Worm (Caenorhabditis elegans) whole organism, L4 larva: Measurements from ENCODE around the gene W04G3.10.

Experiments
- F37D6.2 ChIP-seq: sonication (generic microtip); optimal IDR thresholded peaks from 2 replicates; lab custom pipeline; 2016; ENCODE audit warnings: mild to moderate bottlenecking, missing genetic modification characterization, missing compliant biosample characterization
- R02D3.7 ChIP-seq: fragments of 150-350 bp; sonication (generic microtip); optimal IDR thresholded peaks from 3 replicates; lab custom pipeline; 2014; ENCODE audit warnings: missing biosample characterization, missing genetic modification characterization
- T26A8.4 ChIP-seq: fragments of 200-800 bp; sonication (Bioruptor generic); IDR thresholded peaks from 2 replicates; pipeline ENCODE4 v1.3.6; 2022; ENCODE audit warnings: missing genetic modification characterization, missing compliant biosample characterization
- Y105C5A.15 ChIP-seq: fragments of 200-800 bp; sonication (Bioruptor generic); IDR thresholded peaks from 2 replicates; pipeline ENCODE4 v1.3.6; 2022; ENCODE audit warnings: missing genetic modification characterization, missing compliant biosample characterization
- Y5F2A.4 ChIP-seq: fragments of 200-800 bp; sonication (Bioruptor generic); optimal IDR thresholded peaks from 2 replicates; lab custom pipeline; 2018; ENCODE audit warnings: mild to moderate bottlenecking, missing genetic modification characterization, missing compliant biosample characterization
- ZK546.5 ChIP-seq, 2 experiments: sonication (generic microtip); optimal IDR thresholded peaks; 2 replicates each; lab custom pipeline; 2017; ENCODE audit warnings: missing biosample characterization in 2 of 2, missing genetic modification characterization in 2 of 2
- aha-1 ChIP-seq: fragments of 150-350 bp; peaks from one replicate; lab custom pipeline; 2014; ENCODE audit warnings: missing biosample characterization, missing genetic modification characterization
- ama-1 ChIP-seq: fragments of 150-350 bp; optimal IDR thresholded peaks from 2 replicates; lab custom pipeline; 2014; ENCODE audit warnings: inconsistent platforms, mixed read lengths
- ceh-28 ChIP-seq: fragments of 150-350 bp; optimal IDR thresholded peaks from 2 replicates; lab custom pipeline; 2014; ENCODE audit warnings: missing biosample characterization, missing genetic modification reagents, missing genetic modification characterization
- ceh-44 ChIP-seq: fragments of 200-800 bp; sonication (Bioruptor generic); IDR thresholded peaks from 2 replicates; pipeline ENCODE4 v1.3.6; 2022; ENCODE audit warnings: missing genetic modification reagents, missing genetic modification characterization, missing compliant biosample characterization
- daf-16 ChIP-seq, 3 experiments: sonication (generic microtip); optimal IDR thresholded peaks; 2 replicates each; lab custom pipeline; 2016 to 2017; ENCODE audit warnings: missing genetic modification characterization in 3 of 3, missing genetic modification reagents in 3 of 3, mild to moderate bottlenecking in 2 of 3, missing compliant biosample characterization in 2 of 3, missing biosample characterization in 1 of 3, moderate library complexity in 1 of 3
- dmd-6 ChIP-seq: fragments of 200-800 bp; sonication (Bioruptor generic); IDR thresholded peaks from 2 replicates; pipeline ENCODE4 v1.3.6; 2022; ENCODE audit warnings: missing genetic modification reagents, missing genetic modification characterization, missing compliant biosample characterization
- dve-1 ChIP-seq: sonication (generic microtip); optimal IDR thresholded peaks from 2 replicates; lab custom pipeline; 2017; ENCODE audit warnings: antibody characterized with exemption, mild to moderate bottlenecking, missing genetic modification characterization, missing compliant biosample characterization; ENCODE audit not compliant: insufficient read depth
- fkh-10 ChIP-seq: fragments of 150-350 bp; optimal IDR thresholded peaks from 2 replicates; lab custom pipeline; 2014; ENCODE audit warnings: missing biosample characterization, missing genetic modification reagents, missing genetic modification characterization
- gei-8 ChIP-seq: fragments of 200-800 bp; sonication (Bioruptor generic); optimal IDR thresholded peaks from 2 replicates; lab custom pipeline; 2018; ENCODE audit warnings: mild to moderate bottlenecking, missing genetic modification characterization, missing compliant biosample characterization
- hif-1 ChIP-seq, 2 experiments: sonication (generic microtip); optimal IDR thresholded peaks; 2 replicates each; lab custom pipeline; 2016 to 2017; ENCODE audit warnings: missing compliant biosample characterization in 2 of 2, missing genetic modification characterization in 2 of 2, missing genetic modification reagents in 2 of 2, missing genotype in 2 of 2, mild to moderate bottlenecking in 1 of 2
- hlh-11 ChIP-seq: fragments of 200-800 bp; sonication (Bioruptor generic); optimal IDR thresholded peaks from 2 replicates; lab custom pipeline; 2018; ENCODE audit warnings: mild to moderate bottlenecking, missing genetic modification characterization, missing compliant biosample characterization
- hlh-30 ChIP-seq: sonication (generic microtip); optimal IDR thresholded peaks from 2 replicates; lab custom pipeline; 2017; ENCODE audit warnings: antibody characterized with exemption, mild to moderate bottlenecking, missing genetic modification characterization, missing compliant biosample characterization; ENCODE audit not compliant: insufficient read depth
- hmg-1.1 ChIP-seq: fragments of 200-800 bp; sonication (Bioruptor generic); IDR thresholded peaks from 2 replicates; pipeline ENCODE4 v1.3.6; 2022; ENCODE audit warnings: missing genetic modification reagents, missing genetic modification characterization, missing compliant biosample characterization
- lsy-2 ChIP-seq, 2 experiments: fragments of 150-350 bp in 1 of 2; sonication (generic microtip) in 1 of 2; optimal IDR thresholded peaks; 2 replicates each; lab custom pipeline; 2014 to 2017; ENCODE audit warnings: missing biosample characterization in 2 of 2, missing genetic modification characterization in 2 of 2
- mdl-1 ChIP-seq, 2 experiments: fragments of 150-350 bp in 1 of 2; sonication (generic microtip) in 1 of 2; optimal IDR thresholded peaks; 2 replicates each; lab custom pipeline; 2014 to 2017; ENCODE audit warnings: missing biosample characterization in 2 of 2, missing genetic modification characterization in 2 of 2
- mdt-29 ChIP-seq: fragments of 200-800 bp; sonication (Bioruptor generic); IDR thresholded peaks from 2 replicates; pipeline ENCODE4 v1.3.6; 2022; ENCODE audit warnings: missing genetic modification reagents, missing genetic modification characterization, missing compliant biosample characterization
- mep-1 ChIP-seq: fragments of 150-350 bp; sonication (generic microtip); optimal IDR thresholded peaks from 3 replicates; lab custom pipeline; 2014; ENCODE audit warnings: missing biosample characterization, missing genetic modification characterization
- mes-2 ChIP-seq: sonication (generic microtip); optimal IDR thresholded peaks from 2 replicates; lab custom pipeline; 2016; ENCODE audit warnings: missing genotype, mild to moderate bottlenecking, missing genetic modification characterization, missing compliant biosample characterization; ENCODE audit not compliant: poor library complexity, severe bottlenecking
- nhr-102 ChIP-seq: sonication (generic microtip); optimal IDR thresholded peaks from 2 replicates; lab custom pipeline; 2016; ENCODE audit warnings: mild to moderate bottlenecking, missing genetic modification characterization, moderate library complexity, missing compliant biosample characterization
- nhr-11 ChIP-seq: fragments of 150-350 bp; optimal IDR thresholded peaks from 2 replicates; lab custom pipeline; 2014; ENCODE audit warnings: missing biosample characterization, missing genetic modification characterization
- nhr-28 ChIP-seq: fragments of 150-350 bp; optimal IDR thresholded peaks from 2 replicates; lab custom pipeline; 2014; ENCODE audit warnings: missing biosample characterization, missing genetic modification characterization
- nhr-42 ChIP-seq: fragments of 200-800 bp; sonication (Bioruptor generic); IDR thresholded peaks from 2 replicates; pipeline ENCODE4 v1.3.6; 2022; ENCODE audit warnings: missing genetic modification characterization, missing compliant biosample characterization
- pqm-1 ChIP-seq: sonication (generic microtip); optimal IDR thresholded peaks from 2 replicates; lab custom pipeline; 2017; ENCODE audit warnings: missing biosample characterization, missing genetic modification characterization
- rbr-2 ChIP-seq: sonication (generic microtip); optimal IDR thresholded peaks from 2 replicates; lab custom pipeline; 2016; ENCODE audit warnings: missing genotype, missing genetic modification characterization, missing compliant biosample characterization
- sdz-12 ChIP-seq: fragments of 200-800 bp; sonication (Bioruptor generic); optimal IDR thresholded peaks from 2 replicates; lab custom pipeline; 2018; ENCODE audit warnings: mild to moderate bottlenecking, missing genetic modification characterization, missing compliant biosample characterization
- set-16 ChIP-seq: fragments of 200-800 bp; sonication (Bioruptor generic); IDR thresholded peaks from 2 replicates; pipeline ENCODE4 v1.3.6; 2022; ENCODE audit warnings: missing genetic modification reagents, missing genetic modification characterization, missing compliant biosample characterization
- snpc-1.2 ChIP-seq: fragments of 200-800 bp; sonication (Bioruptor generic); IDR thresholded peaks from 2 replicates; pipeline ENCODE4 v1.3.6; 2022; ENCODE audit warnings: missing genetic modification reagents, missing genetic modification characterization, missing compliant biosample characterization
- tra-1 ChIP-seq: fragments of 200-800 bp; sonication (Bioruptor generic); IDR thresholded peaks from 2 replicates; pipeline ENCODE4 v1.3.6; 2022; ENCODE audit warnings: missing genetic modification reagents, missing genetic modification characterization, missing compliant biosample characterization
- unc-130 ChIP-seq: sonication (generic microtip); optimal IDR thresholded peaks from 2 replicates; lab custom pipeline; 2016; ENCODE audit warnings: missing genetic modification reagents, missing genetic modification characterization, missing compliant biosample characterization
- unc-62 ChIP-seq, 3 experiments: fragments of 150-350 bp in 1 of 3; sonication (generic microtip); optimal IDR thresholded peaks in 2 of 3; peaks in 1 of 3; 1 replicate in 1 of 3; 2 replicates in 2 of 3; lab custom pipeline; 2014 to 2017; ENCODE audit warnings: missing biosample characterization in 3 of 3, missing genetic modification characterization in 3 of 3, missing genetic modification reagents in 3 of 3, missing genotype in 1 of 3
- zag-1 ChIP-seq: fragments of 150-350 bp; optimal IDR thresholded peaks from 2 replicates; lab custom pipeline; 2014; ENCODE audit warnings: missing biosample characterization, missing genetic modification characterization
- zfp-2 ChIP-seq: sonication (generic microtip); optimal IDR thresholded peaks from 2 replicates; lab custom pipeline; 2016; ENCODE audit warnings: mild to moderate bottlenecking, missing genetic modification characterization, missing compliant biosample characterization
- zfp-3 ChIP-seq: fragments of 200-800 bp; sonication (Bioruptor generic); conservative IDR thresholded peaks from 2 replicates; pipeline ENCODE4 v1.3.6; 2022; ENCODE audit warnings: missing genetic modification reagents, missing genetic modification characterization, missing compliant biosample characterization
- ztf-11 ChIP-seq: fragments of 150-350 bp; optimal IDR thresholded peaks from 2 replicates; lab custom pipeline; 2014; ENCODE audit warnings: missing biosample characterization, missing genetic modification characterization

W04G3.10 gene

DNA sequence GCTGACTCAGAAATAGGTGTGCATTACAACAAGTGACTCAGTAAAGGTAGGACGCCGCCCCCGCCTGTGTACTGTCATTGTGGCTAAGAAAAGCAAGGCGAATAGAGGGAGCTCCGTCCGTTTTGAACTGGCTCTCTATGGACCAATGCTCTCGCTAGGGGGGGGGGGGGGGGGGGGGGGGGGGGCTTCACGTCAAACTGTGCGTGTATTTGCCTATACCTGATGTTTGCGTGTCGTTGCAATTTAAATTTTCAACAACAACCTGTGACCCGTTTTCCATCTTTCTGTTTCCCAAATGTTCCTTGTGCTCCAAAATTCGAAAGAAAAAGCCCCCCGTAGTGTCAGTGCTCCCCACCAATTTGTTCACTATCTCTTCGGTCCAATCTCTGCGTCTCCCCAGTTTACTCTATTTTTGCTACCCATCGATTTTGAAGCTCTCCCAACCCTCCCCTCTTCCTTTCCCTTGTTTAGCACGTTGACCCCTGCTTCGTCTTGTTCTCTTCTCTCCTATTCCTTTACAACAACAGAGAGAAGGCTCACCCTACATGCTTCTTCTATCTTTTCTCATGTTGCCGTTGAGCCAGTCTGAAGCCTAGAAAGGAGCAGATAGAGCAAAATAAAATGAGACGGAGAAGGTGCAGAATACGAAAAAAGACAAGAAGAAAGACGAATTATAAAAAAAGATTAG is 43.5 kb downstream of the W04G3.10 start:
- TF ChIP-seq dmd-6 (GFP tag; lab: Robert Waterston, UW) (no peak), mdl-1 (tag; optimal IDR thresholded peaks at IDR 0.05; lab: Kevin White, UChicago) (no peak), Y5F2A.4 (no peak), hlh-11 (peak; percentile 30), nhr-102 (tag; lab: Kevin White, UChicago) (no peak), mdt-29 (GFP tag; lab: Robert Waterston, UW) (no peak), set-16 (GFP tag; lab: Robert Waterston, UW) (peak; percentile 72), ama-1 (lab: Kevin White, UChicago) (no peak), mep-1 (tag; lab: Kevin White, UChicago) (peak; percentile 50), zfp-2 (tag; lab: Kevin White, UChicago) (no peak), daf-16 (GFP tag; optimal IDR thresholded peaks at IDR 0.05; lab: Kevin White, UChicago) (no peak), daf-16 (tag; optimal IDR thresholded peaks at IDR 0.05; lab: Kevin White, UChicago) (peak; percentile 73), Y105C5A.15 (GFP tag; lab: Robert Waterston, UW) (no peak), aha-1 (tag; lab: Kevin White, UChicago) (peak; percentile 4), lsy-2 (tag; optimal IDR thresholded peaks at IDR 0.05; lab: Kevin White, UChicago) (peak in 1 of 2 experiments; percentile 47), mes-2 (peak; percentile 38), F37D6.2 (tag; lab: Kevin White, UChicago) (peak; percentile 10), ceh-28 (tag; lab: Kevin White, UChicago) (peak; percentile 28), sdz-12 (no peak), unc-130 (GFP tag; lab: Kevin White, UChicago) (no peak), ZK546.5 (tag; optimal IDR thresholded peaks at IDR 0.05; lab: Kevin White, UChicago) (no peak), ceh-44 (GFP tag; lab: Robert Waterston, UW) (0 out of 2 replicates have a peak, but pooled peaks have one; percentile 14), dve-1 (tag; lab: Kevin White, UChicago) (peak; percentile 59), gei-8 (GFP tag; lab: Kevin White, UChicago) (no peak), nhr-11 (tag; lab: Kevin White, UChicago) (no peak), zfp-3 (GFP tag; lab: Robert Waterston, UW) (no peak), ztf-11 (no peak), nhr-42 (GFP tag; lab: Robert Waterston, UW) (no peak), unc-62 (GFP tag; optimal IDR thresholded peaks at IDR 0.05 in 1 of 2; lab: Kevin White, UChicago) (peak in 1 of 2 experiments; percentile 93), unc-62 (tag; optimal IDR thresholded peaks at IDR 0.05; lab: Kevin White, UChicago) (no peak), hlh-30 (peak; percentile 16), hif-1 (tag; optimal IDR thresholded peaks at IDR 0.05; lab: Kevin White, UChicago) (peak in 1 of 2 experiments; percentile 42), nhr-28 (peak; percentile 11), T26A8.4 (GFP tag; lab: Robert Waterston, UW) (no peak), zag-1 (no peak), fkh-10 (GFP tag; lab: Kevin White, UChicago) (peak; percentile 35), rbr-2 (tag; lab: Kevin White, UChicago) (peak; percentile 25), hmg-1.1 (peak; percentile 54)

- TF ChIP-seq Y105C5A.15 (GFP tag; lab: Robert Waterston, UW) (no peak), aha-1 (tag; lab: Kevin White, UChicago) (peak; percentile 64), pqm-1 (tag; lab: Kevin White, UChicago) (no peak), unc-62 (GFP tag; optimal IDR thresholded peaks at IDR 0.05 in 1 of 2; lab: Kevin White, UChicago) (peak in 1 of 2 experiments; percentile 51), unc-62 (tag; optimal IDR thresholded peaks at IDR 0.05; lab: Kevin White, UChicago) (no peak), R02D3.7 (tag; lab: Kevin White, UChicago) (no peak), tra-1 (GFP tag; lab: Robert Waterston, UW) (no peak), snpc-1.2 (GFP tag; lab: Robert Waterston, UW) (no peak)
- TF ChIP-seq, all 104 proteins: peak for 2
Measured at ce11 chrX:11033952-11034287, 44.1 kb downstream of the W04G3.10 start.
